Fruit fly (Drosophila melanogaster) whole organism, adult: ENCODE results near the gene CG10053.

ENCODE experiments used
- CG11617 ChIP-seq: fragments of 200-800 bp; sonication (Bioruptor generic); optimal IDR thresholded peaks from 2 replicates; lab custom pipeline; 2017; ENCODE audit warnings: mild to moderate bottlenecking, missing biosample characterization, missing genetic modification reagents, missing genetic modification characterization
- CG12768 ChIP-seq: fragments of 200-800 bp; sonication (Bioruptor generic); optimal IDR thresholded peaks from 2 replicates; lab custom pipeline; 2017; ENCODE audit warnings: missing biosample characterization, missing genetic modification characterization, mild to moderate bottlenecking, moderate library complexity, missing genetic modification reagents
- CG14711 ChIP-seq: fragments of 200-800 bp; sonication (Bioruptor generic); optimal IDR thresholded peaks from 2 replicates; lab custom pipeline; 2018; ENCODE audit warnings: missing biosample characterization, mild to moderate bottlenecking, missing genetic modification characterization, moderate library complexity
- CG1620 ChIP-seq: fragments of 200-800 bp; sonication (Bioruptor generic); optimal IDR thresholded peaks from 2 replicates; lab custom pipeline; 2016; ENCODE audit warnings: missing biosample characterization, missing genetic modification characterization
- CG33017 ChIP-seq: fragments of 200-800 bp; sonication (Bioruptor generic); optimal IDR thresholded peaks from 2 replicates; lab custom pipeline; 2018; ENCODE audit warnings: missing biosample characterization, mild to moderate bottlenecking, missing genetic modification characterization, moderate library complexity
- CG5204 ChIP-seq: fragments of 200-800 bp; sonication (Bioruptor generic); optimal IDR thresholded peaks from 2 replicates; lab custom pipeline; 2016; ENCODE audit warnings: missing biosample characterization, missing genetic modification characterization
- CG7045 ChIP-seq: fragments of 200-800 bp; sonication (Bioruptor generic); optimal IDR thresholded peaks from 2 replicates; lab custom pipeline; 2017; ENCODE audit warnings: missing biosample characterization, mild to moderate bottlenecking, missing genetic modification characterization
- CG7101 ChIP-seq: fragments of 200-800 bp; sonication (Bioruptor generic); optimal IDR thresholded peaks from 2 replicates; lab custom pipeline; 2018; ENCODE audit warnings: missing biosample characterization, mild to moderate bottlenecking, missing genetic modification characterization, moderate library complexity
- Clk ChIP-seq: fragments of 200-800 bp; sonication (Bioruptor generic); optimal IDR thresholded peaks from 2 replicates; lab custom pipeline; 2017; ENCODE audit warnings: missing biosample characterization, missing genetic modification characterization
- Crg-1 ChIP-seq: fragments of 200-800 bp; sonication (Bioruptor generic); optimal IDR thresholded peaks from 2 replicates; lab custom pipeline; 2016; ENCODE audit warnings: missing biosample characterization, missing genetic modification characterization
- Hr96 ChIP-seq: fragments of 200-800 bp; sonication (Bioruptor generic); optimal IDR thresholded peaks from 2 replicates; lab custom pipeline; 2016; ENCODE audit warnings: missing biosample characterization, missing genetic modification characterization
- Mnt ChIP-seq: fragments of 200-800 bp; sonication (Bioruptor generic); optimal IDR thresholded peaks from 2 replicates; lab custom pipeline; 2016; ENCODE audit warnings: missing biosample characterization, mild to moderate bottlenecking, missing genetic modification characterization
- bab1 ChIP-seq: fragments of 200-800 bp; sonication (Bioruptor generic); optimal IDR thresholded peaks from 3 replicates; lab custom pipeline; 2019; ENCODE audit warnings: missing biosample characterization, mild to moderate bottlenecking, missing genetic modification characterization, moderate library complexity
- cic ChIP-seq: fragments of 200-800 bp; sonication (Bioruptor generic); optimal IDR thresholded peaks from 2 replicates; lab custom pipeline; 2017; ENCODE audit warnings: missing biosample characterization, mild to moderate bottlenecking, missing genetic modification characterization, moderate library complexity
- cnc ChIP-seq, 2 experiments: fragments of >200 bp; optimal IDR thresholded peaks; 2 replicates each; lab custom pipeline; 2017
- kay ChIP-seq: fragments of 200-800 bp; sonication (Bioruptor generic); peaks from one replicate; lab custom pipeline; 2016; ENCODE audit warnings: missing biosample characterization, missing genetic modification characterization, borderline replicate concordance
- ovo ChIP-seq: fragments of 200-800 bp; sonication (Bioruptor generic); optimal IDR thresholded peaks from 2 replicates; lab custom pipeline; 2016; ENCODE audit warnings: missing biosample characterization, missing genetic modification characterization
- pad ChIP-seq: fragments of 200-800 bp; sonication (Bioruptor generic); optimal IDR thresholded peaks from 3 replicates; lab custom pipeline; 2017; ENCODE audit warnings: missing biosample characterization, missing genetic modification characterization, mild to moderate bottlenecking, moderate library complexity, missing genetic modification reagents
- tj ChIP-seq: fragments of 200-800 bp; sonication (Bioruptor generic); optimal IDR thresholded peaks from 3 replicates; lab custom pipeline; 2017; ENCODE audit warnings: missing biosample characterization, mild to moderate bottlenecking, missing genetic modification characterization, moderate library complexity
- toe ChIP-seq: fragments of 200-800 bp; sonication (Bioruptor generic); optimal IDR thresholded peaks from 2 replicates; lab custom pipeline; 2016; ENCODE audit warnings: missing biosample characterization, missing genetic modification characterization

CG10053 gene

dm6 chr3R:7246889-7247288, at the start of gene CG10053, which contains the start of gene Noc3:
TSS of gene CG10053 (plus strand) at chr3R:7247090.
TSS of gene Noc3 (minus strand) at chr3R:7246969.
- TF ChIP-seq CG12768 (GFP tag; lab: Kevin White, UChicago): no peak
- TF ChIP-seq CG1620 (GFP tag; lab: Kevin White, UChicago): no peak
- no peak for TF ChIP-seq ovo (GFP tag; lab: Kevin White, UChicago)
- TF ChIP-seq Mnt (GFP tag; lab: Kevin White, UChicago): peak; percentile 96
- TF ChIP-seq bab1 (GFP tag; lab: Kevin White, UChicago): peak; percentile 22
- TF ChIP-seq CG14711 (tag; lab: Kevin White, UChicago): no peak

dm6 chr3R:7199849-7200248, 47.0 kb upstream of the CG10053 start:
- no peak for TF ChIP-seq CG1620 (GFP tag; lab: Kevin White, UChicago)
- peak; percentile 31 for TF ChIP-seq bab1 (GFP tag; lab: Kevin White, UChicago)
- peak; percentile 52 for TF ChIP-seq kay (GFP tag; lab: Kevin White, UChicago)
- TF ChIP-seq tj (GFP tag; lab: Kevin White, UChicago): peak; percentile 5

- TF ChIP-seq pad (no peak), CG7101 (tag; lab: Kevin White, UChicago) (no peak), CG11617 (no peak), kay (GFP tag; lab: Kevin White, UChicago) (no peak), Mnt (GFP tag; lab: Kevin White, UChicago) (no peak), cnc (optimal IDR thresholded peaks at IDR 0.05; lab: Kevin White, UChicago) (no peak), CG14711 (tag; lab: Kevin White, UChicago) (no peak), CG7045 (GFP tag; lab: Kevin White, UChicago) (no peak), CG33017 (tag; lab: Kevin White, UChicago) (no peak), tj (GFP tag; lab: Kevin White, UChicago) (no peak), Hr96 (GFP tag; lab: Kevin White, UChicago) (no peak), Crg-1 (GFP tag; lab: Kevin White, UChicago) (no peak)
Observed at dm6 chr3R:7200670-7201069, 46.2 kb upstream of the CG10053 start, which contains the start of gene CG14609. TSS of gene CG14609 (plus strand) at chr3R:7200970.

- TF ChIP-seq CG11617 (no peak), CG14711 (tag; lab: Kevin White, UChicago) (no peak), Mnt (GFP tag; lab: Kevin White, UChicago) (no peak), cic (GFP tag; lab: Kevin White, UChicago) (no peak), CG1620 (GFP tag; lab: Kevin White, UChicago) (no peak), CG7101 (tag; lab: Kevin White, UChicago) (no peak), Hr96 (GFP tag; lab: Kevin White, UChicago) (no peak), pad (no peak), tj (GFP tag; lab: Kevin White, UChicago) (no peak)
Observed at dm6 chr3R:7208331-7208730, 38.6 kb upstream of the CG10053 start, which contains the start of gene CG1288. TSS of gene CG1288 (minus strand) at chr3R:7208431.

- TF ChIP-seq Clk (GFP tag; lab: Kevin White, UChicago) (no peak), kay (GFP tag; lab: Kevin White, UChicago) (peak; percentile 89), tj (GFP tag; lab: Kevin White, UChicago) (peak; percentile 27), CG12768 (GFP tag; lab: Kevin White, UChicago) (peak; percentile 36), pad (peak; percentile 9), toe (GFP tag; lab: Kevin White, UChicago) (peak; percentile 66), ovo (GFP tag; lab: Kevin White, UChicago) (peak; percentile 45), CG11617 (peak; percentile 73), bab1 (GFP tag; lab: Kevin White, UChicago) (no peak), cic (GFP tag; lab: Kevin White, UChicago) (peak; percentile 65), CG7101 (tag; lab: Kevin White, UChicago) (peak; percentile 79), Mnt (GFP tag; lab: Kevin White, UChicago) (peak; percentile 60), CG33017 (tag; lab: Kevin White, UChicago) (peak; percentile 82), CG5204 (GFP tag; lab: Kevin White, UChicago) (peak; percentile 35), cnc (optimal IDR thresholded peaks at IDR 0.05; lab: Kevin White, UChicago) (no peak), Hr96 (GFP tag; lab: Kevin White, UChicago) (peak; percentile 37), CG7045 (GFP tag; lab: Kevin White, UChicago) (peak; percentile 89), Crg-1 (GFP tag; lab: Kevin White, UChicago) (peak; percentile 83), CG14711 (tag; lab: Kevin White, UChicago) (peak; percentile 52), CG1620 (GFP tag; lab: Kevin White, UChicago) (peak; percentile 24)
Observed at dm6 chr3R:7216924-7217529, 29.9 kb upstream of the CG10053 start, which contains the start of gene CG14606. TSS of gene CG14606 (minus strand) at chr3R:7217083.

dm6 chr3R:7219605-7220004, 27.3 kb upstream of the CG10053 start, which contains the start of gene CG14605:
TSS of gene CG14605 (minus strand) at chr3R:7219705.
- TF ChIP-seq Hr96 (GFP tag; lab: Kevin White, UChicago): no peak
- no peak for TF ChIP-seq CG14711 (tag; lab: Kevin White, UChicago)
- TF ChIP-seq bab1 (GFP tag; lab: Kevin White, UChicago): no peak
- no peak for TF ChIP-seq Clk (GFP tag; lab: Kevin White, UChicago)
- no peak for TF ChIP-seq CG7101 (tag; lab: Kevin White, UChicago)
- no peak for TF ChIP-seq toe (GFP tag; lab: Kevin White, UChicago)
- TF ChIP-seq cic (GFP tag; lab: Kevin White, UChicago): no peak
- TF ChIP-seq Mnt (GFP tag; lab: Kevin White, UChicago): no peak
